Fruit fly (Drosophila melanogaster) whole organism, embryonic: ENCODE measurements around the gene CG31482.

ENCODE experiments used
- Abd-B ChIP-seq: fragments of 200-800 bp; sonication (Bioruptor generic); optimal IDR thresholded peaks from 2 replicates; lab custom pipeline; 2018; ENCODE audit warnings: missing biosample characterization, mild to moderate bottlenecking, missing genetic modification characterization, moderate library complexity
- Atf6 ChIP-seq: fragments of 200-800 bp; sonication (Bioruptor generic); IDR thresholded peaks from 2 replicates; pipeline ENCODE4 v1.3.6; 2022; ENCODE audit warnings: missing biosample characterization, missing genetic modification characterization
- CG10267 ChIP-seq: fragments of 200-800 bp; sonication (Bioruptor generic); optimal IDR thresholded peaks from 2 replicates; lab custom pipeline; 2018; ENCODE audit warnings: missing biosample characterization, mild to moderate bottlenecking, missing genetic modification characterization, moderate library complexity
- CG10543 ChIP-seq: fragments of 200-800 bp; sonication (Bioruptor generic); optimal IDR thresholded peaks from 3 replicates; lab custom pipeline; 2017; ENCODE audit warnings: missing biosample characterization, mild to moderate bottlenecking, missing genetic modification characterization, moderate library complexity
- CG10959 ChIP-seq: fragments of 200-800 bp; sonication (Bioruptor generic); IDR thresholded peaks from 2 replicates; pipeline ENCODE4 v1.3.6; 2022; ENCODE audit warnings: missing biosample characterization, missing genetic modification characterization
- CG11504 ChIP-seq: fragments of 200-800 bp; sonication (Bioruptor generic); optimal IDR thresholded peaks from 3 replicates; lab custom pipeline; 2019; ENCODE audit warnings: missing biosample characterization, mild to moderate bottlenecking, missing genetic modification characterization, moderate library complexity
- CG12219 ChIP-seq: fragments of 200-800 bp; sonication (Bioruptor generic); optimal IDR thresholded peaks from 3 replicates; lab custom pipeline; 2018; ENCODE audit warnings: missing biosample characterization, mild to moderate bottlenecking, missing genetic modification characterization
- CG12236 ChIP-seq: fragments of 200-800 bp; sonication (Bioruptor generic); optimal IDR thresholded peaks from 2 replicates; lab custom pipeline; 2016; ENCODE audit warnings: missing biosample characterization, missing genetic modification characterization
- CG13287 ChIP-seq: fragments of 200-800 bp; sonication (Bioruptor generic); IDR thresholded peaks from 2 replicates; pipeline ENCODE4 v1.3.6; 2022; ENCODE audit warnings: missing biosample characterization, missing genetic modification characterization; ENCODE audit not compliant: partially characterized antibody
- CG13424 ChIP-seq: fragments of 200-800 bp; sonication (Bioruptor generic); optimal IDR thresholded peaks from 2 replicates; lab custom pipeline; 2019; ENCODE audit warnings: missing biosample characterization, mild to moderate bottlenecking, missing genetic modification characterization, moderate library complexity
- CG14667 ChIP-seq: fragments of 200-800 bp; sonication (Bioruptor generic); IDR thresholded peaks from 2 replicates; pipeline ENCODE4 v1.3.6; 2022; ENCODE audit warnings: missing biosample characterization, missing genetic modification characterization
- CG14860 ChIP-seq: fragments of 200-800 bp; sonication (Bioruptor generic); IDR thresholded peaks from 3 replicates; pipeline ENCODE4 v1.3.6; 2022; ENCODE audit warnings: missing biosample characterization, missing genetic modification characterization; ENCODE audit not compliant: partially characterized antibody
- CG15601 ChIP-seq: fragments of 200-800 bp; sonication (Bioruptor generic); optimal IDR thresholded peaks from 3 replicates; lab custom pipeline; 2019; ENCODE audit warnings: missing biosample characterization, mild to moderate bottlenecking, missing genetic modification characterization, moderate library complexity
- CG16863 ChIP-seq: fragments of 200-800 bp; sonication (Bioruptor generic); optimal IDR thresholded peaks from 3 replicates; lab custom pipeline; 2016; ENCODE audit warnings: missing biosample characterization, missing genetic modification characterization
- CG4360 ChIP-seq: fragments of 200-800 bp; sonication (Bioruptor generic); IDR thresholded peaks from 2 replicates; pipeline ENCODE4 v1.3.6; 2022; ENCODE audit warnings: missing biosample characterization, missing genetic modification characterization
- CG43689 ChIP-seq: fragments of 200-800 bp; sonication (Bioruptor generic); IDR thresholded peaks from 2 replicates; pipeline ENCODE4 v1.3.6; 2022; ENCODE audit warnings: missing biosample characterization, missing genetic modification characterization
- CG7839 ChIP-seq: fragments of 200-800 bp; sonication (Bioruptor generic); optimal IDR thresholded peaks from 3 replicates; lab custom pipeline; 2018; ENCODE audit warnings: missing biosample characterization, mild to moderate bottlenecking, missing genetic modification characterization, moderate library complexity
- CG9437 ChIP-seq: fragments of 200-800 bp; sonication (Bioruptor generic); optimal IDR thresholded peaks from 2 replicates; lab custom pipeline; 2018; ENCODE audit warnings: missing biosample characterization, mild to moderate bottlenecking, missing genetic modification characterization
- Dll ChIP-seq: fragments of 200-800 bp; sonication (Bioruptor generic); IDR thresholded peaks from 4 replicates; pipeline ENCODE4 v1.3.6; 2022; ENCODE audit warnings: missing biosample characterization, missing genetic modification characterization; ENCODE audit not compliant: partially characterized antibody
- Dref ChIP-seq: fragments of 200-800 bp; sonication (Bioruptor generic); IDR thresholded peaks from 2 replicates; pipeline ENCODE4 v1.3.6; 2022; ENCODE audit warnings: missing biosample characterization, missing genetic modification characterization
- Fer3 ChIP-seq: fragments of 200-800 bp; sonication (Bioruptor generic); optimal IDR thresholded peaks from 2 replicates; lab custom pipeline; 2018; ENCODE audit warnings: missing biosample characterization, mild to moderate bottlenecking, missing genetic modification characterization, moderate library complexity
- HHEX ChIP-seq: fragments of 200-800 bp; sonication (Bioruptor generic); optimal IDR thresholded peaks from 3 replicates; lab custom pipeline; 2017; ENCODE audit warnings: missing biosample characterization, mild to moderate bottlenecking, missing genetic modification characterization, missing genetic modification reagents
- MBD-R2 ChIP-seq: fragments of 200-800 bp; sonication (Bioruptor generic); IDR thresholded peaks from 2 replicates; pipeline ENCODE4 v1.3.6; 2022; ENCODE audit warnings: missing biosample characterization, missing genetic modification characterization
- Meics ChIP-seq: fragments of 200-800 bp; sonication (Bioruptor generic); optimal IDR thresholded peaks from 2 replicates; lab custom pipeline; 2017; ENCODE audit warnings: missing biosample characterization, mild to moderate bottlenecking, missing genetic modification characterization
- Six4 ChIP-seq: fragments of 200-800 bp; sonication (Bioruptor generic); optimal IDR thresholded peaks from 2 replicates; lab custom pipeline; 2016; ENCODE audit warnings: missing biosample characterization, missing genetic modification characterization
- YL-1 ChIP-seq: fragments of 200-800 bp; sonication (Bioruptor generic); optimal IDR thresholded peaks from 3 replicates; lab custom pipeline; 2017; ENCODE audit warnings: missing biosample characterization, mild to moderate bottlenecking, missing genetic modification characterization
- ara ChIP-seq: fragments of 200-800 bp; sonication (Bioruptor generic); IDR thresholded peaks from 2 replicates; pipeline ENCODE4 v1.3.6; 2022; ENCODE audit warnings: missing biosample characterization, missing genetic modification characterization
- bbx ChIP-seq: fragments of 200-800 bp; sonication (Bioruptor generic); IDR thresholded peaks from 2 replicates; pipeline ENCODE4 v1.3.6; 2022; ENCODE audit warnings: missing biosample characterization, missing genetic modification characterization; ENCODE audit not compliant: partially characterized antibody
- bigmax ChIP-seq: fragments of 200-800 bp; sonication (Bioruptor generic); optimal IDR thresholded peaks from 2 replicates; lab custom pipeline; 2018; ENCODE audit warnings: missing biosample characterization, mild to moderate bottlenecking, missing genetic modification characterization
- corto ChIP-seq: fragments of 200-800 bp; sonication (Bioruptor generic); optimal IDR thresholded peaks from 2 replicates; lab custom pipeline; 2016; ENCODE audit warnings: missing biosample characterization, mild to moderate bottlenecking, missing genetic modification characterization, moderate library complexity
- dmrt11E ChIP-seq: fragments of 200-800 bp; sonication (Bioruptor generic); optimal IDR thresholded peaks from 3 replicates; lab custom pipeline; 2018; ENCODE audit warnings: missing biosample characterization, mild to moderate bottlenecking, missing genetic modification characterization, moderate library complexity
- emc ChIP-seq: fragments of 200-800 bp; sonication (Bioruptor generic); optimal IDR thresholded peaks from 2 replicates; lab custom pipeline; 2016; ENCODE audit warnings: missing biosample characterization, missing genetic modification characterization
- fd96Cb ChIP-seq: fragments of 200-800 bp; sonication (Bioruptor generic); optimal IDR thresholded peaks from 2 replicates; lab custom pipeline; 2018; ENCODE audit warnings: missing biosample characterization, mild to moderate bottlenecking, missing genetic modification characterization, moderate library complexity
- grn ChIP-seq: fragments of 200-800 bp; sonication (Bioruptor generic); optimal IDR thresholded peaks from 3 replicates; lab custom pipeline; 2017; ENCODE audit warnings: missing biosample characterization, missing genetic modification characterization
- hkb ChIP-seq, 2 experiments: fragments of 200-800 bp in 1 of 2; fragments of >200 bp in 1 of 2; sonication (Bioruptor generic) in 1 of 2; IDR thresholded peaks in 1 of 2; optimal IDR thresholded peaks in 1 of 2; 2 replicates each; pipeline versions ENCODE4 v1.3.6 to Lab custom; 2017 to 2022; ENCODE audit warnings: missing biosample characterization in 1 of 2, missing genetic modification characterization in 1 of 2
- ken ChIP-seq: fragments of 200-800 bp; sonication (Bioruptor generic); IDR thresholded peaks from 3 replicates; pipeline ENCODE4 v1.3.6; 2022; ENCODE audit warnings: missing biosample characterization, missing genetic modification characterization
- lilli ChIP-seq: fragments of 200-800 bp; sonication (Bioruptor generic); optimal IDR thresholded peaks from 3 replicates; lab custom pipeline; 2016; ENCODE audit warnings: missing biosample characterization, missing genetic modification characterization
- mirr ChIP-seq: fragments of 200-800 bp; sonication (Bioruptor generic); optimal IDR thresholded peaks from 3 replicates; lab custom pipeline; 2018; ENCODE audit warnings: missing biosample characterization, mild to moderate bottlenecking, missing genetic modification characterization
- mld ChIP-seq: fragments of 200-800 bp; sonication (Bioruptor generic); IDR thresholded peaks from 3 replicates; pipeline ENCODE4 v1.3.6; 2022; ENCODE audit warnings: missing biosample characterization, missing genetic modification characterization; ENCODE audit not compliant: partially characterized antibody
- nerfin-2 ChIP-seq: fragments of 200-800 bp; sonication (Bioruptor generic); IDR thresholded peaks from 2 replicates; pipeline ENCODE4 v1.3.6; 2022; ENCODE audit warnings: missing biosample characterization, missing genetic modification characterization; ENCODE audit not compliant: partially characterized antibody
- repo ChIP-seq: fragments of 200-800 bp; sonication (Bioruptor generic); optimal IDR thresholded peaks from 2 replicates; lab custom pipeline; 2016; ENCODE audit warnings: missing biosample characterization, missing genetic modification characterization
- rib ChIP-seq: fragments of 200-800 bp; sonication (Bioruptor generic); IDR thresholded peaks from 2 replicates; pipeline ENCODE4 v1.3.6; 2022; ENCODE audit warnings: missing biosample characterization, missing genetic modification characterization
- scrt ChIP-seq: fragments of 200-800 bp; sonication (Bioruptor generic); optimal IDR thresholded peaks from 2 replicates; lab custom pipeline; 2018; ENCODE audit warnings: missing biosample characterization, mild to moderate bottlenecking, missing genetic modification characterization, moderate library complexity
- sens-2 ChIP-seq: fragments of 200-800 bp; sonication (Bioruptor generic); IDR thresholded peaks from 2 replicates; pipeline ENCODE4 v1.3.6; 2022; ENCODE audit warnings: missing biosample characterization, missing genetic modification characterization
- sr ChIP-seq: fragments of 200-800 bp; sonication (Bioruptor generic); IDR thresholded peaks from 3 replicates; pipeline ENCODE4 v1.3.6; 2022; ENCODE audit warnings: missing biosample characterization, missing genetic modification characterization
- sug ChIP-seq: fragments of 200-800 bp; optimal IDR thresholded peaks from 2 replicates; lab custom pipeline; 2019; ENCODE audit warnings: missing biosample characterization, mild to moderate bottlenecking, missing genetic modification characterization, moderate library complexity
- toy ChIP-seq: fragments of 200-800 bp; sonication (Bioruptor generic); IDR thresholded peaks from 2 replicates; pipeline ENCODE4 v1.3.6; 2022; ENCODE audit warnings: missing biosample characterization, missing genetic modification characterization
- trem ChIP-seq: fragments of 200-800 bp; optimal IDR thresholded peaks from 3 replicates; lab custom pipeline; 2019; ENCODE audit warnings: missing biosample characterization, mild to moderate bottlenecking, missing genetic modification characterization, moderate library complexity
- trh ChIP-seq: fragments of 200-800 bp; sonication (Bioruptor generic); optimal IDR thresholded peaks from 2 replicates; lab custom pipeline; 2016; ENCODE audit warnings: missing biosample characterization, missing genetic modification characterization
- tx ChIP-seq: fragments of 200-800 bp; sonication (Bioruptor generic); optimal IDR thresholded peaks from 2 replicates; lab custom pipeline; 2016; ENCODE audit warnings: missing biosample characterization, missing genetic modification characterization

The CG31482 gene

dm6 chr3R:6646740-6647139 lies 45.7 kb downstream of the CG31482 start, which contains the start of gene Taf1 (continued):
- TF ChIP-seq fd96Cb (tag; lab: Kevin White, UChicago) (no peak), CG13287 (GFP tag; lab: Robert Waterston, UW) (peak; percentile 52), hkb (optimal IDR thresholded peaks at IDR 0.05; lab: Kevin White, UChicago) (no peak), hkb (GFP tag; IDR thresholded peaks at IDR 0.05; lab: Robert Waterston, UW) (0 out of 2 replicates have a peak, but pooled peaks have one; percentile 9), sr (GFP tag; lab: Robert Waterston, UW) (no peak), sens-2 (GFP tag; lab: Robert Waterston, UW) (no peak), Fer3 (tag; lab: Kevin White, UChicago) (no peak), trh (GFP tag; lab: Kevin White, UChicago) (no peak), toy (no peak), CG43689 (no peak), CG16863 (GFP tag; lab: Kevin White, UChicago) (no peak), CG15601 (tag; lab: Kevin White, UChicago) (no peak), Meics (GFP tag; lab: Kevin White, UChicago) (no peak), scrt (GFP tag; lab: Kevin White, UChicago) (no peak), mirr (GFP tag; lab: Kevin White, UChicago) (no peak), CG9437 (GFP tag; lab: Kevin White, UChicago) (no peak), CG7839 (no peak), CG10543 (GFP tag; lab: Kevin White, UChicago) (no peak), CG10267 (tag; lab: Kevin White, UChicago) (no peak), tx (GFP tag; lab: Kevin White, UChicago) (no peak), Abd-B (GFP tag; lab: Kevin White, UChicago) (no peak), CG11504 (no peak), dmrt11E (tag; lab: Kevin White, UChicago) (no peak), trem (tag; lab: Kevin White, UChicago) (peak; percentile 66), YL-1 (GFP tag; lab: Kevin White, UChicago) (peak; percentile 66), grn (GFP tag; lab: Kevin White, UChicago) (no peak), nerfin-2 (no peak), MBD-R2 (GFP tag; lab: Robert Waterston, UW) (peak; percentile 95), bbx (GFP tag; lab: Robert Waterston, UW) (0 out of 2 replicates have a peak, but pooled peaks have one; percentile 19), Dll (GFP tag; lab: Robert Waterston, UW) (peak; percentile 49; the same call in 2 of the 4 replicates), HHEX (GFP tag; lab: Kevin White, UChicago) (no peak), CG12236 (no peak), lilli (GFP tag; lab: Kevin White, UChicago) (no peak), ara (GFP tag; lab: Robert Waterston, UW) (no peak), Dref (peak; percentile 40; the same call in 1 of the 2 replicates), rib (GFP tag; lab: Robert Waterston, UW) (no peak), repo (GFP tag; lab: Kevin White, UChicago) (no peak), CG14667 (GFP tag; lab: Robert Waterston, UW) (no peak), corto (no peak), mld (GFP tag; lab: Robert Waterston, UW) (0 out of 3 replicates have a peak, but pooled peaks have one; percentile 13), CG14860 (GFP tag; lab: Robert Waterston, UW) (no peak), Six4 (no peak), emc (no peak), ken (GFP tag; lab: Robert Waterston, UW) (no peak), CG4360 (GFP tag; lab: Robert Waterston, UW) (no peak), CG13424 (tag; lab: Kevin White, UChicago) (no peak), bigmax (GFP tag; lab: Kevin White, UChicago) (peak; percentile 28), CG10959 (GFP tag; lab: Robert Waterston, UW) (no peak), Atf6 (no peak), CG12219 (GFP tag; lab: Kevin White, UChicago) (no peak), sug (tag; lab: Kevin White, UChicago) (no peak)
